Worm (Caenorhabditis elegans) whole organism, young adult: ENCODE data around the gene F32D8.7.

ENCODE experiments used
- B0019.2 ChIP-seq: fragments of 200-800 bp; sonication (Bioruptor generic); conservative IDR thresholded peaks from 2 replicates; pipeline ENCODE4 v1.3.6; 2022; ENCODE audit warnings: missing genetic modification reagents, missing genetic modification characterization, missing compliant biosample characterization
- B0336.3 ChIP-seq: fragments of 200-800 bp; sonication (Bioruptor generic); IDR thresholded peaks from 2 replicates; pipeline ENCODE4 v1.3.6; 2022; ENCODE audit warnings: missing genetic modification characterization, missing compliant biosample characterization
- F22D6.2 ChIP-seq: sonication (generic microtip); optimal IDR thresholded peaks from 2 replicates; lab custom pipeline; 2016; ENCODE audit warnings: mild to moderate bottlenecking, missing genetic modification characterization, missing compliant biosample characterization
- F23B12.7 ChIP-seq: sonication (generic microtip); optimal IDR thresholded peaks from 2 replicates; lab custom pipeline; 2017; ENCODE audit warnings: missing genetic modification characterization, mild to moderate bottlenecking, missing compliant biosample characterization, antibody characterized with exemption, moderate library complexity; ENCODE audit not compliant: insufficient read depth
- F49E8.2 ChIP-seq: sonication (generic microtip); optimal IDR thresholded peaks from 3 replicates; lab custom pipeline; 2017; ENCODE audit warnings: missing genetic modification characterization, mild to moderate bottlenecking, missing compliant biosample characterization, antibody characterized with exemption, moderate library complexity; ENCODE audit not compliant: insufficient read depth
- F55B11.4 ChIP-seq: sonication (generic microtip); optimal IDR thresholded peaks from 2 replicates; lab custom pipeline; 2016; ENCODE audit warnings: missing compliant biosample characterization, missing genetic modification characterization, borderline replicate concordance; ENCODE audit not compliant: insufficient read depth
- K12H6.12 ChIP-seq: fragments of 200-800 bp; sonication (Bioruptor generic); optimal IDR thresholded peaks from 2 replicates; lab custom pipeline; 2018; ENCODE audit warnings: mild to moderate bottlenecking, missing genetic modification characterization, missing compliant biosample characterization
- T07F8.4 ChIP-seq: sonication (generic microtip); optimal IDR thresholded peaks from 2 replicates; lab custom pipeline; 2016; ENCODE audit warnings: mild to moderate bottlenecking, missing genetic modification characterization, moderate library complexity, missing compliant biosample characterization
- Y53F4B.3 ChIP-seq: fragments of 200-800 bp; sonication (Bioruptor generic); IDR thresholded peaks from 2 replicates; pipeline ENCODE4 v1.3.6; 2022; ENCODE audit warnings: missing genetic modification reagents, missing genetic modification characterization, missing compliant biosample characterization
- Y56A3A.18 ChIP-seq: fragments of 200-800 bp; sonication (Bioruptor generic); IDR thresholded peaks from 2 replicates; pipeline ENCODE4 v1.3.6; 2022; ENCODE audit warnings: missing genetic modification reagents, missing genetic modification characterization, missing compliant biosample characterization
- ZK185.1 ChIP-seq: sonication (generic microtip); optimal IDR thresholded peaks from 2 replicates; lab custom pipeline; 2016; ENCODE audit warnings: mild to moderate bottlenecking, missing genetic modification characterization, missing compliant biosample characterization; ENCODE audit not compliant: poor library complexity, severe bottlenecking
- atf-7 ChIP-seq: sonication (generic microtip); optimal IDR thresholded peaks from 2 replicates; lab custom pipeline; 2017; ENCODE audit warnings: mild to moderate bottlenecking, missing genetic modification characterization, missing compliant biosample characterization
- attf-3 ChIP-seq: fragments of 200-800 bp; sonication (Bioruptor generic); conservative IDR thresholded peaks from 2 replicates; pipeline ENCODE4 v1.3.6; 2022; ENCODE audit warnings: missing genetic modification reagents, missing genetic modification characterization, missing compliant biosample characterization
- attf-5 ChIP-seq: fragments of 200-800 bp; sonication (Bioruptor generic); optimal IDR thresholded peaks from 2 replicates; lab custom pipeline; 2018; ENCODE audit warnings: mild to moderate bottlenecking, missing genetic modification characterization, missing compliant biosample characterization
- attf-6 ChIP-seq: fragments of 200-800 bp; sonication (Bioruptor generic); IDR thresholded peaks from 2 replicates; pipeline ENCODE4 v1.3.6; 2022; ENCODE audit warnings: missing genetic modification reagents, missing genetic modification characterization, missing compliant biosample characterization
- ccch-3 ChIP-seq: fragments of 200-800 bp; sonication (Bioruptor generic); optimal IDR thresholded peaks from 2 replicates; lab custom pipeline; 2018; ENCODE audit warnings: mild to moderate bottlenecking, missing genetic modification characterization, missing compliant biosample characterization
- cebp-1 ChIP-seq, 2 experiments: fragments of 200-800 bp in 1 of 2; sonication (Bioruptor generic) in 1 of 2; sonication (generic microtip) in 1 of 2; IDR thresholded peaks in 1 of 2; optimal IDR thresholded peaks in 1 of 2; 2 replicates each; pipeline versions ENCODE4 v1.3.6 to Lab custom; 2017 to 2022; ENCODE audit warnings: missing compliant biosample characterization in 2 of 2, missing genetic modification characterization in 2 of 2, mild to moderate bottlenecking in 1 of 2, missing genetic modification reagents in 1 of 2, moderate library complexity in 1 of 2
- ceh-100 ChIP-seq: fragments of 200-800 bp; sonication (Bioruptor generic); IDR thresholded peaks from 2 replicates; pipeline ENCODE4 v1.3.6; 2022; ENCODE audit warnings: missing genetic modification reagents, missing genetic modification characterization, missing compliant biosample characterization
- ceh-27 ChIP-seq: fragments of 200-800 bp; sonication (Bioruptor generic); optimal IDR thresholded peaks from 2 replicates; lab custom pipeline; 2018; ENCODE audit warnings: mild to moderate bottlenecking, missing genetic modification characterization, moderate library complexity, missing compliant biosample characterization
- ceh-79 ChIP-seq: sonication (generic microtip); optimal IDR thresholded peaks from 2 replicates; lab custom pipeline; 2017; ENCODE audit warnings: mild to moderate bottlenecking, missing genetic modification characterization, missing compliant biosample characterization
- chd-7 ChIP-seq: sonication (generic microtip); optimal IDR thresholded peaks from 2 replicates; lab custom pipeline; 2016; ENCODE audit warnings: mild to moderate bottlenecking, missing genetic modification characterization, moderate library complexity, missing compliant biosample characterization
- die-1 ChIP-seq: sonication (generic microtip); optimal IDR thresholded peaks from 2 replicates; lab custom pipeline; 2016; ENCODE audit warnings: missing genotype, mild to moderate bottlenecking, missing genetic modification characterization, missing compliant biosample characterization
- egl-44 ChIP-seq: fragments of 200-800 bp; sonication (Bioruptor generic); IDR thresholded peaks from 2 replicates; pipeline ENCODE4 v1.3.6; 2022; ENCODE audit warnings: missing genetic modification reagents, missing genetic modification characterization, missing compliant biosample characterization
- ekl-4 ChIP-seq: fragments of 200-800 bp; sonication (Bioruptor generic); IDR thresholded peaks from 2 replicates; pipeline ENCODE4 v1.3.6; 2022; ENCODE audit warnings: missing genetic modification reagents, missing genetic modification characterization, missing compliant biosample characterization
- ets-4 ChIP-seq: fragments of 200-800 bp; sonication (Bioruptor generic); optimal IDR thresholded peaks from 2 replicates; lab custom pipeline; 2018; ENCODE audit warnings: mild to moderate bottlenecking, missing genetic modification characterization, missing compliant biosample characterization
- gei-17 ChIP-seq: fragments of 200-800 bp; sonication (Bioruptor generic); optimal IDR thresholded peaks from 2 replicates; lab custom pipeline; 2018; ENCODE audit warnings: mild to moderate bottlenecking, missing genetic modification characterization, missing compliant biosample characterization
- hrde-1 ChIP-seq: sonication (generic microtip); optimal IDR thresholded peaks from 2 replicates; lab custom pipeline; 2016; ENCODE audit warnings: missing genetic modification characterization, mild to moderate bottlenecking, missing compliant biosample characterization, moderate library complexity, missing genotype, missing genetic modification reagents, borderline replicate concordance
- lin-26 ChIP-seq: fragments of 200-800 bp; sonication (Bioruptor generic); IDR thresholded peaks from 2 replicates; pipeline ENCODE4 v1.3.6; 2022; ENCODE audit warnings: missing genetic modification reagents, missing genetic modification characterization, missing compliant biosample characterization
- lsy-27 ChIP-seq: sonication (generic microtip); optimal IDR thresholded peaks from 2 replicates; lab custom pipeline; 2017; ENCODE audit warnings: missing genetic modification characterization, mild to moderate bottlenecking, missing compliant biosample characterization, antibody characterized with exemption, missing genotype, borderline replicate concordance; ENCODE audit not compliant: insufficient read depth
- nfya-1 ChIP-seq: sonication (generic microtip); optimal IDR thresholded peaks from 2 replicates; lab custom pipeline; 2017; ENCODE audit warnings: antibody characterized with exemption, missing compliant biosample characterization, missing genetic modification characterization, borderline replicate concordance; ENCODE audit not compliant: insufficient read depth
- nhr-120 ChIP-seq: fragments of 200-800 bp; sonication (Bioruptor generic); IDR thresholded peaks from 2 replicates; pipeline ENCODE4 v1.3.6; 2022; ENCODE audit warnings: missing genetic modification characterization, missing compliant biosample characterization
- nhr-27 ChIP-seq: fragments of 200-800 bp; sonication (Bioruptor generic); optimal IDR thresholded peaks from 2 replicates; lab custom pipeline; 2018; ENCODE audit warnings: mild to moderate bottlenecking, missing genetic modification characterization, moderate library complexity, missing compliant biosample characterization
- nhr-80 ChIP-seq: sonication (generic microtip); optimal IDR thresholded peaks from 2 replicates; lab custom pipeline; 2016; ENCODE audit warnings: missing genetic modification characterization, missing compliant biosample characterization
- nhr-90 ChIP-seq: sonication (generic microtip); optimal IDR thresholded peaks from 2 replicates; lab custom pipeline; 2016; ENCODE audit warnings: missing genotype, mild to moderate bottlenecking, missing genetic modification characterization, missing compliant biosample characterization
- rcor-1 ChIP-seq: fragments of 200-800 bp; sonication (Bioruptor generic); IDR thresholded peaks from 2 replicates; pipeline ENCODE4 v1.3.6; 2022; ENCODE audit warnings: missing genetic modification reagents, missing genetic modification characterization, missing compliant biosample characterization
- rpc-1 ChIP-seq, 2 experiments: fragments of 150-350 bp in 1 of 2; sonication (generic microtip) in 1 of 2; optimal IDR thresholded peaks; 2 replicates each; lab custom pipeline; 2014 to 2018; ENCODE audit warnings: missing biosample characterization in 1 of 2, missing genetic modification characterization in 1 of 2, missing genetic modification reagents in 1 of 2, missing genotype in 1 of 2
- sdz-38 ChIP-seq: sonication (generic microtip); optimal IDR thresholded peaks from 2 replicates; lab custom pipeline; 2016; ENCODE audit warnings: missing genotype, missing genetic modification characterization, missing compliant biosample characterization
- sea-2 ChIP-seq: fragments of 200-800 bp; sonication (Bioruptor generic); IDR thresholded peaks from 2 replicates; pipeline ENCODE4 v1.3.6; 2022; ENCODE audit warnings: missing genetic modification characterization, missing compliant biosample characterization
- tbx-9 ChIP-seq: sonication (generic microtip); optimal IDR thresholded peaks from 2 replicates; lab custom pipeline; 2016; ENCODE audit warnings: borderline replicate concordance, missing genetic modification characterization, inconsistent platforms, missing compliant biosample characterization
- zim-3 ChIP-seq: sonication (generic microtip); optimal IDR thresholded peaks from 2 replicates; lab custom pipeline; 2017; ENCODE audit warnings: mild to moderate bottlenecking, missing genetic modification characterization, moderate library complexity, missing compliant biosample characterization
- ztf-18 ChIP-seq: sonication (generic microtip); optimal IDR thresholded peaks from 2 replicates; lab custom pipeline; 2016; ENCODE audit warnings: missing genotype, mild to moderate bottlenecking, missing genetic modification characterization, missing compliant biosample characterization
- ztf-28 ChIP-seq: fragments of 200-800 bp; sonication (Bioruptor generic); IDR thresholded peaks from 2 replicates; pipeline ENCODE4 v1.3.6; 2022; ENCODE audit warnings: missing genetic modification reagents, missing genetic modification characterization, missing compliant biosample characterization

F32D8.7 gene

DNA sequence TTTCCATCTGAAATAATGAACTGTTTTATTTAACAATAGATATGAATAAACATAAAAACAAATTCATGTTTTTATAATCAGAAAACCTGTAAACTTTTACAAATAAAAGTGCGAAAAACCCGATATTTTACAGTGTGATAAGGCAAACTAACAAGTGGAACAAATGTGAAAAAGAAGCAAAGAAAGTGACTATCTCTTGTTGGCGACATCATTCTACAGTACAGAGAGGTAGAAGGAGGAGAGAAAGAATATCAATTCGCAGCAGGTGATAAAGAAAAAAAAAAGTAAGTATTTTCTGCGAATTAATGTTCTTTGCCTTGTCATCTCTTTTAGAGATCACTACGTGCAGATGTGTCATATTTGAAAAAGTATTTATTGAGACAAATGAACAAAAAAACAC lies 38.5 kb upstream of the F32D8.7 start:
- TF ChIP-seq ekl-4: no peak
- peak; percentile 81 for TF ChIP-seq nhr-80

DNA sequence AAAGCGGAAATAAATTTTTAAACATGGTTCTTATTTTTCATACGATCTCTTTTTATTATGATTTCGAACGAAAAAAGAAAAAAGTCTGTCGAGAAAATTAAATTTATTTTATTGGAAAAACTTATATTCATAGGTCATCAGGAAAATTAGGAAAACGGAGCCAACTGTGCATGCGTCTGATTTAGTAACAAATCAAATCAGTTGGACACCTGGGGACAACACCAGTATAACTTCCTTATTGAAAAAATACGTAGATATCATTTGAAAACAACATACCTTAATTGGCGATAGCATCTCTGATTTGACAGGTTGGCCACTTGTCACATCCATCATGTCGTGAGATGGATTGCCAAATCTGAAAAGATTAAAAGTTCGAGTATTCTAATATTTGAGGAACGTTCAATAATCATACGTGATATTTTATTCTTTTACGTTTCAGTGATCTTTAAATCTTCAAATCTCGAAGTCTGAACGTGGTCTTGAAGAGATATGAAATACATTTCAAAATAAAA lies 37.7 kb upstream of the F32D8.7 start:
- TF ChIP-seq ccch-3 (GFP tag; lab: Kevin White, UChicago): no peak
- TF ChIP-seq nhr-120 (GFP tag; lab: Robert Waterston, UW): no peak
- no peak for TF ChIP-seq lsy-27
- TF ChIP-seq tbx-9 (tag; lab: Kevin White, UChicago): no peak
- TF ChIP-seq ceh-79 (tag; lab: Kevin White, UChicago): no peak
- TF ChIP-seq ceh-100 (GFP tag; lab: Robert Waterston, UW): no peak
- no peak for TF ChIP-seq F49E8.2 (tag; lab: Kevin White, UChicago)
- TF ChIP-seq Y56A3A.18: no peak
- TF ChIP-seq hrde-1: no peak
- no peak for TF ChIP-seq ztf-28 (GFP tag; lab: Robert Waterston, UW)
- TF ChIP-seq sea-2 (GFP tag; lab: Robert Waterston, UW): no peak
- TF ChIP-seq Y53F4B.3 (GFP tag; lab: Robert Waterston, UW): no peak
- TF ChIP-seq ets-4 (GFP tag; lab: Kevin White, UChicago): no peak
- TF ChIP-seq gei-17 (GFP tag; lab: Kevin White, UChicago): no peak
- TF ChIP-seq sdz-38 (tag; lab: Kevin White, UChicago): no peak
- TF ChIP-seq, all 124 proteins: peak for 0

DNA sequence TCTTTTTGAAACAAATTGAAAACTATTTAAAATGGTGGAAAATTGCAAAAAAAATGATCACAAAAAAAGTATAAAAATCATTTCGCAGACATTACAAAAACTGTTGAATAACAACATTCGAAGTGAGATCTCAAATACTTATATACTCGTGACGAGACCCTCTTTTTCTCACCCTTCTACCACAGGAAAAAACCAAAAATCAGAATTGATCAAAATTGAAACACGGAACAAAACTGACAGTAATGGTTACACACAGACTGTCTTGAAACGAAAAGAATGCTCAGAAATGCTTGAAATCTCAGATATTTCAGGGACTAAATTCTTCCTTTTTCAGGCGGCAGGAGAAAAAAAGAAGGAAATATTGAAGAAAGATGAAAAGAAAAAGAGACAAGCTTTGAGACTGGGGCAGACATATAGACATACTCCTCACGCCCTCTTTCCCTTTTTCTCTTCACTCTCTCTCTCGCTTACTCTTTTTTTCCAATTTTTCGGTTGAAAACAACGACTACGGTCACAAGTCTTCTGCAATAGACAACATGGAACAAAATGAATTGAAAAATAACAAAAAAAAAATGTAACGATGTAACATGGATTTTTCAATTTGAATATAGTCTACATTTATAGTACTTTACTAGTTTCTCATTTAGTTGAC lies 36.5 kb upstream of the F32D8.7 start:
- TF ChIP-seq ztf-18 (tag; lab: Kevin White, UChicago): no peak
- no peak for TF ChIP-seq rpc-1 (optimal IDR thresholded peaks at IDR 0.05; lab: Kevin White, UChicago)
- no peak for TF ChIP-seq rpc-1 (tag; optimal IDR thresholded peaks at IDR 0.05; lab: Kevin White, UChicago)
- TF ChIP-seq cebp-1 (GFP tag; IDR thresholded peaks at IDR 0.05; lab: Robert Waterston, UW): no peak
- TF ChIP-seq cebp-1 (tag; optimal IDR thresholded peaks at IDR 0.05; lab: Kevin White, UChicago): peak; percentile 27
- no peak for TF ChIP-seq T07F8.4 (tag; lab: Kevin White, UChicago)
- TF ChIP-seq B0336.3: no peak
- TF ChIP-seq F22D6.2 (tag; lab: Kevin White, UChicago): no peak
- no peak for TF ChIP-seq die-1 (tag; lab: Kevin White, UChicago)
- no peak for TF ChIP-seq egl-44 (GFP tag; lab: Robert Waterston, UW)
- TF ChIP-seq K12H6.12 (tag; lab: Kevin White, UChicago): peak; percentile 40
- TF ChIP-seq F55B11.4 (tag; lab: Kevin White, UChicago): no peak
- TF ChIP-seq ceh-27: peak; percentile 30
- no peak for TF ChIP-seq ZK185.1 (tag; lab: Kevin White, UChicago)
- no peak for TF ChIP-seq F23B12.7 (tag; lab: Kevin White, UChicago)
- TF ChIP-seq chd-7 (tag; lab: Kevin White, UChicago): no peak
- no peak for TF ChIP-seq attf-3 (GFP tag; lab: Robert Waterston, UW)
- TF ChIP-seq attf-5 (GFP tag; lab: Kevin White, UChicago): peak; percentile 18
- no peak for TF ChIP-seq nhr-27 (tag; lab: Kevin White, UChicago)
- TF ChIP-seq nfya-1: no peak
- no peak for TF ChIP-seq B0019.2
- TF ChIP-seq ccch-3 (GFP tag; lab: Kevin White, UChicago): no peak
- no peak for TF ChIP-seq ceh-79 (tag; lab: Kevin White, UChicago)
- TF ChIP-seq F49E8.2 (tag; lab: Kevin White, UChicago): no peak
- TF ChIP-seq lin-26 (GFP tag; lab: Robert Waterston, UW): no peak
- no peak for TF ChIP-seq Y56A3A.18
- no peak for TF ChIP-seq attf-6
- TF ChIP-seq atf-7 (tag; lab: Kevin White, UChicago): no peak
- TF ChIP-seq nhr-120 (GFP tag; lab: Robert Waterston, UW): no peak
- no peak for TF ChIP-seq nhr-90 (tag; lab: Kevin White, UChicago)
- no peak for TF ChIP-seq rcor-1 (GFP tag; lab: Robert Waterston, UW)
- TF ChIP-seq gei-17 (GFP tag; lab: Kevin White, UChicago): no peak
- no peak for TF ChIP-seq zim-3 (tag; lab: Kevin White, UChicago)
